Worm (Caenorhabditis elegans): Measurements from ENCODE around the gene dpy-20.

DNA sequence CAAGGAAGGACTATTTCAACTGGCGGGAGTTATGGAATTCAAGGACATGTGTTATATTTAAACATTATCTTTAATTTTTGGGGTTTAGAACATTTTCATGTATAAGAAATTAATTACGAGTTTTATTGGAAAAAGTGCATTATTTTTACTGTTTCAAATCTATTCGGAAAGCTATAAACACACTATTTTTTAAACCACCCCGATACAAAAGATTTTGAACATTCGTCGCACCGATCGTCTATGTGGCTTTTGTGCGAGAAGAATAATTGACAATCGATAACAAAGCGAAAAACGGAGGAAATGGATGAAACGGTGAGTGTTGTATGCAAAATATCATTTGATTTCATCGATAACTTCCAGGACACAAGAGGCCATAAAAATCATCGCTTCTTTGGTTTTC, 35.6 kb downstream of the dpy-20 start, which contains the start of gene ZK809.9:
- no peak for TF ChIP-seq hnd-1 (tag; optimal IDR thresholded peaks at IDR 0.05)
- TF ChIP-seq hmbx-1 (tag; optimal IDR thresholded peaks at IDR 0.05): no peak
